Fruit fly (Drosophila melanogaster) whole organism, prepupa: ENCODE results near the gene Ntl.

Experiments
- Blimp-1 ChIP-seq: fragments of 200-800 bp; sonication (Bioruptor generic); optimal IDR thresholded peaks from 3 replicates; lab custom pipeline; 2017; ENCODE audit warnings: missing biosample characterization, missing genetic modification characterization, mild to moderate bottlenecking, moderate library complexity, missing genetic modification reagents
- CG10631 ChIP-seq: fragments of 200-800 bp; sonication (Bioruptor generic); optimal IDR thresholded peaks from 2 replicates; lab custom pipeline; 2016; ENCODE audit warnings: missing biosample characterization, missing genetic modification characterization
- CG10669 ChIP-seq: fragments of 200-800 bp; sonication (Bioruptor generic); optimal IDR thresholded peaks from 3 replicates; lab custom pipeline; 2018; ENCODE audit warnings: missing biosample characterization, mild to moderate bottlenecking, missing genetic modification characterization, moderate library complexity
- CG11294 ChIP-seq: fragments of 200-800 bp; sonication (Bioruptor generic); IDR thresholded peaks from 2 replicates; pipeline ENCODE4 v1.3.6; 2022; ENCODE audit warnings: missing biosample characterization, missing genetic modification characterization
- CG11762 ChIP-seq: fragments of 200-800 bp; sonication (Bioruptor generic); optimal IDR thresholded peaks from 3 replicates; lab custom pipeline; 2016; ENCODE audit warnings: missing biosample characterization, missing genetic modification characterization; ENCODE audit not compliant: insufficient read depth
- CG11902 ChIP-seq: fragments of 200-800 bp; sonication (Bioruptor generic); optimal IDR thresholded peaks from 3 replicates; lab custom pipeline; 2016; ENCODE audit warnings: missing biosample characterization, missing genetic modification characterization
- CG1621 ChIP-seq: fragments of 200-800 bp; sonication (Bioruptor generic); optimal IDR thresholded peaks from 3 replicates; lab custom pipeline; 2018; ENCODE audit warnings: missing biosample characterization, mild to moderate bottlenecking, missing genetic modification characterization
- CG16779 ChIP-seq: fragments of 200-800 bp; sonication (Bioruptor generic); optimal IDR thresholded peaks from 3 replicates; lab custom pipeline; 2017; ENCODE audit warnings: missing biosample characterization, mild to moderate bottlenecking, missing genetic modification characterization
- CG31627 ChIP-seq: fragments of 200-800 bp; sonication (Bioruptor generic); optimal IDR thresholded peaks from 3 replicates; lab custom pipeline; 2016; ENCODE audit warnings: missing biosample characterization, missing genetic modification characterization
- CG32006 ChIP-seq: fragments of 200-800 bp; sonication (Bioruptor generic); optimal IDR thresholded peaks from 3 replicates; lab custom pipeline; 2017; ENCODE audit warnings: missing biosample characterization, mild to moderate bottlenecking, missing genetic modification characterization
- CG34406 ChIP-seq: fragments of 200-800 bp; sonication (Bioruptor generic); optimal IDR thresholded peaks from 3 replicates; lab custom pipeline; 2016; ENCODE audit warnings: missing biosample characterization, missing genetic modification characterization
- CG3919 ChIP-seq: fragments of 200-800 bp; sonication (Bioruptor generic); optimal IDR thresholded peaks from 3 replicates; lab custom pipeline; 2016; ENCODE audit warnings: missing biosample characterization, missing genetic modification characterization
- CG4318 ChIP-seq: fragments of 200-800 bp; sonication (Bioruptor generic); optimal IDR thresholded peaks from 3 replicates; lab custom pipeline; 2017; ENCODE audit warnings: missing biosample characterization, mild to moderate bottlenecking, missing genetic modification characterization
- CG6276 ChIP-seq: fragments of 200-800 bp; sonication (Bioruptor generic); optimal IDR thresholded peaks from 2 replicates; lab custom pipeline; 2017; ENCODE audit warnings: missing biosample characterization, mild to moderate bottlenecking, missing genetic modification characterization
- CG6808 ChIP-seq: fragments of 200-800 bp; sonication (Bioruptor generic); optimal IDR thresholded peaks from 3 replicates; lab custom pipeline; 2017; ENCODE audit warnings: missing biosample characterization, missing genetic modification characterization, mild to moderate bottlenecking, moderate library complexity, missing genetic modification reagents
- CG6854 ChIP-seq: fragments of 200-800 bp; sonication (Bioruptor generic); optimal IDR thresholded peaks from 2 replicates; lab custom pipeline; 2017; ENCODE audit warnings: missing biosample characterization, mild to moderate bottlenecking, missing genetic modification characterization
- CG8119 ChIP-seq: fragments of 200-800 bp; sonication (Bioruptor generic); IDR thresholded peaks from 3 replicates; pipeline ENCODE4 v1.3.6; 2022; ENCODE audit warnings: missing biosample characterization, missing genetic modification characterization
- CG8319 ChIP-seq: fragments of 200-800 bp; sonication (Bioruptor generic); optimal IDR thresholded peaks from 3 replicates; lab custom pipeline; 2016; ENCODE audit warnings: missing biosample characterization, missing genetic modification characterization
- CG9139 ChIP-seq: fragments of 200-800 bp; sonication (Bioruptor generic); optimal IDR thresholded peaks from 3 replicates; lab custom pipeline; 2017; ENCODE audit warnings: missing biosample characterization, mild to moderate bottlenecking, missing genetic modification characterization
- Eip75B ChIP-seq: fragments of 200-800 bp; sonication (Bioruptor generic); optimal IDR thresholded peaks from 3 replicates; lab custom pipeline; 2016; ENCODE audit warnings: missing biosample characterization, missing genetic modification characterization
- Eip78C ChIP-seq: fragments of 200-800 bp; sonication (Bioruptor generic); peaks from one replicate; lab custom pipeline; 2016; ENCODE audit warnings: missing biosample characterization, missing genetic modification characterization
- Eip93F ChIP-seq: fragments of 200-800 bp; sonication (Bioruptor generic); optimal IDR thresholded peaks from 2 replicates; lab custom pipeline; 2016; ENCODE audit warnings: missing biosample characterization, mild to moderate bottlenecking, missing genetic modification characterization
- Ets21C ChIP-seq: fragments of 200-800 bp; sonication (Bioruptor generic); optimal IDR thresholded peaks from 3 replicates; lab custom pipeline; 2016; ENCODE audit warnings: missing biosample characterization, missing genetic modification characterization
- Gug ChIP-seq: fragments of 200-800 bp; sonication (Bioruptor generic); IDR thresholded peaks from 2 replicates; pipeline ENCODE4 v1.3.6; 2022; ENCODE audit warnings: missing biosample characterization, missing genetic modification characterization
- Hr38 ChIP-seq: sonication (Bioruptor generic); optimal IDR thresholded peaks from 2 replicates; lab custom pipeline; 2016; ENCODE audit warnings: missing biosample characterization, missing genetic modification characterization
- Hr39 ChIP-seq: fragments of 200-800 bp; sonication (Bioruptor generic); optimal IDR thresholded peaks from 2 replicates; lab custom pipeline; 2016; ENCODE audit warnings: missing biosample characterization, missing genetic modification characterization
- Hr4 ChIP-seq: fragments of 200-800 bp; sonication (Bioruptor generic); optimal IDR thresholded peaks from 3 replicates; lab custom pipeline; 2016; ENCODE audit warnings: missing biosample characterization, missing genetic modification characterization
- Lpt ChIP-seq: fragments of 200-800 bp; sonication (Bioruptor generic); optimal IDR thresholded peaks from 3 replicates; lab custom pipeline; 2016; ENCODE audit warnings: missing biosample characterization, missing genetic modification characterization
- Met ChIP-seq: fragments of 200-800 bp; sonication (Bioruptor generic); optimal IDR thresholded peaks from 3 replicates; lab custom pipeline; 2016; ENCODE audit warnings: missing biosample characterization, missing genetic modification characterization
- OdsH ChIP-seq: fragments of 200-800 bp; sonication (Bioruptor generic); optimal IDR thresholded peaks from 3 replicates; lab custom pipeline; 2016; ENCODE audit warnings: missing biosample characterization, missing genetic modification characterization
- Smox ChIP-seq: fragments of 200-800 bp; sonication (Bioruptor generic); optimal IDR thresholded peaks from 3 replicates; lab custom pipeline; 2016; ENCODE audit warnings: missing biosample characterization, missing genetic modification characterization
- acj6 ChIP-seq: fragments of 200-800 bp; sonication (Bioruptor generic); optimal IDR thresholded peaks from 3 replicates; lab custom pipeline; 2016; ENCODE audit warnings: missing biosample characterization, missing genetic modification characterization
- cyc ChIP-seq: fragments of 200-800 bp; sonication (Bioruptor generic); optimal IDR thresholded peaks from 3 replicates; lab custom pipeline; 2016; ENCODE audit warnings: missing biosample characterization, missing genetic modification characterization
- dac ChIP-seq: fragments of 200-800 bp; sonication (Bioruptor generic); optimal IDR thresholded peaks from 2 replicates; lab custom pipeline; 2017; ENCODE audit warnings: missing biosample characterization, mild to moderate bottlenecking, missing genetic modification characterization
- dsx ChIP-seq: fragments of 200-800 bp; optimal IDR thresholded peaks from 3 replicates; lab custom pipeline; 2019; ENCODE audit warnings: missing biosample characterization, mild to moderate bottlenecking, missing genetic modification characterization, moderate library complexity; ENCODE audit not compliant: poor library complexity, severe bottlenecking
- eg ChIP-seq: fragments of 200-800 bp; sonication (Bioruptor generic); IDR thresholded peaks from 3 replicates; pipeline ENCODE4 v1.3.6; 2022; ENCODE audit warnings: missing biosample characterization, missing genetic modification characterization
- esn ChIP-seq: fragments of 200-800 bp; sonication (Bioruptor generic); optimal IDR thresholded peaks from 2 replicates; lab custom pipeline; 2016; ENCODE audit warnings: missing biosample characterization, mild to moderate bottlenecking, missing genetic modification characterization, moderate library complexity
- fd59A ChIP-seq: fragments of 200-800 bp; sonication (Bioruptor generic); optimal IDR thresholded peaks from 2 replicates; lab custom pipeline; 2017; ENCODE audit warnings: missing biosample characterization, mild to moderate bottlenecking, missing genetic modification characterization, missing genetic modification reagents
- fkh ChIP-seq: fragments of 200-800 bp; sonication (Bioruptor generic); optimal IDR thresholded peaks from 3 replicates; lab custom pipeline; 2017; ENCODE audit warnings: missing biosample characterization, mild to moderate bottlenecking, missing genetic modification characterization, moderate library complexity
- lz ChIP-seq: fragments of 200-800 bp; sonication (Bioruptor generic); optimal IDR thresholded peaks from 3 replicates; lab custom pipeline; 2016; ENCODE audit warnings: missing biosample characterization, missing genetic modification characterization
- net ChIP-seq: fragments of 200-800 bp; sonication (Bioruptor generic); optimal IDR thresholded peaks from 3 replicates; lab custom pipeline; 2016; ENCODE audit warnings: missing biosample characterization, missing genetic modification characterization
- pdm3 ChIP-seq: fragments of 200-800 bp; sonication (Bioruptor generic); optimal IDR thresholded peaks from 3 replicates; lab custom pipeline; 2016; ENCODE audit warnings: missing biosample characterization, missing genetic modification characterization
- salr ChIP-seq, 2 experiments: fragments of 200-800 bp; sonication (Bioruptor generic); optimal IDR thresholded peaks; 3 replicates each; lab custom pipeline; 2016 to 2018; ENCODE audit warnings: missing biosample characterization in 2 of 2, missing genetic modification characterization in 2 of 2, mild to moderate bottlenecking in 1 of 2
- spab ChIP-seq: fragments of 200-800 bp; sonication (Bioruptor generic); optimal IDR thresholded peaks from 2 replicates; lab custom pipeline; 2017; ENCODE audit warnings: missing biosample characterization, mild to moderate bottlenecking, missing genetic modification characterization, missing genetic modification reagents
- ss ChIP-seq, 2 experiments: fragments of 200-800 bp; sonication (Bioruptor generic); optimal IDR thresholded peaks; 2 replicates in 1 of 2; 3 replicates in 1 of 2; lab custom pipeline; 2017 to 2018; ENCODE audit warnings: mild to moderate bottlenecking in 2 of 2, missing biosample characterization in 2 of 2, missing genetic modification characterization in 2 of 2, moderate library complexity in 1 of 2
- svp ChIP-seq: fragments of 200-800 bp; sonication (Bioruptor generic); peaks from one replicate; lab custom pipeline; 2016; ENCODE audit warnings: missing biosample characterization, missing genetic modification characterization
- topi ChIP-seq: fragments of 200-800 bp; sonication (Bioruptor generic); optimal IDR thresholded peaks from 3 replicates; lab custom pipeline; 2016; ENCODE audit warnings: missing biosample characterization, missing genetic modification characterization
- vri ChIP-seq: fragments of 200-800 bp; sonication (Bioruptor generic); optimal IDR thresholded peaks from 3 replicates; lab custom pipeline; 2016; ENCODE audit warnings: missing biosample characterization, mild to moderate bottlenecking, missing genetic modification characterization

Gene Ntl

DNA sequence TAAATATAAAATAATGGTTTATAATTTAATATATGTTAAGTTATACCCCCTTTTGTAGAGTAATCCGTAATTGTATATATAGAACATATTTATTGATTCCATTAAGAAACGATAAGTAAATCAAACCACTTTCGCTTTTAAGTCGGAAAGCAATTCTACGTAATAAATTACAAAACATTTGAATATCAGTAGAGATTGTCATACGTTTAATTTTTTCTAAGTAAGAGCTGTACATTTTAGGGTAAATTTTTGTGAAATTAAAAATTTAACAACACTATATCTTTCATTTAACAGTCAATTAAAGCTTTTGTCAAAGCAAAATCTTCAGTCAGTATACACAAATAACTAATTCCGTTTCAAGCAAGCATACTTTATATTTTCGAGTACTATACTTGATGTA, 43.2 kb downstream of the Ntl start, which contains the start of gene CG46025:
Gene CG46025, plus strand, starts transcription at position 301 of the 400 bp plus-strand sequence.
- TF ChIP-seq spab (no peak), CG9139 (GFP tag; lab: Kevin White, UChicago) (no peak), Hr4 (GFP tag; lab: Kevin White, UChicago) (no peak), CG8119 (no peak), CG10631 (GFP tag; lab: Kevin White, UChicago) (no peak), CG6808 (GFP tag; lab: Kevin White, UChicago) (no peak), Eip75B (GFP tag; lab: Kevin White, UChicago) (no peak), CG31627 (GFP tag; lab: Kevin White, UChicago) (no peak), Ets21C (GFP tag; lab: Kevin White, UChicago) (no peak), CG6276 (GFP tag; lab: Kevin White, UChicago) (no peak), Hr39 (no peak), Lpt (GFP tag; lab: Kevin White, UChicago) (no peak), cyc (GFP tag; lab: Kevin White, UChicago) (no peak), acj6 (GFP tag; lab: Kevin White, UChicago) (no peak), salr (GFP tag; optimal IDR thresholded peaks at IDR 0.05; lab: Kevin White, UChicago) (no peak)

DNA sequence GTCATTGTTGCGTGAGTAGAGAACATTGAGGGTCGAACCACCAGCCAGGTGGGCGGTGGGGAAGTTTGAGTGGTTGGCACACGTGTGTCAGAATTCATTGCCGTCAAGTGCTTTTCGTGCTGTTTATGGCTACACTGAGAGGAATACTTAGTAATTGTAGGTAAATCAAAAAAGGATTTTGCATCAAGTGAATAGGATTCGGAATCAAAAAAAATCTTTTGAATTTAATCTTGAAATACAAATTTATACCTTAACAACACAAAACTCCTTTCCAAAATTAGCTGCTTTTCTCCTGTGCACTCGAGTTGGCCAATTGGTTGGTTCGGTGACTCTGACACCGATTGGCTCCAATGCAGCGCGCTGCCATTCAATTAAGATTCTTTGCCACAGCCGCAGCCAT, 43.9 kb downstream of the Ntl start:
- TF ChIP-seq CG34406 (GFP tag; lab: Kevin White, UChicago): no peak
- peak; percentile 5 for TF ChIP-seq dsx (GFP tag; lab: Kevin White, UChicago)
- TF ChIP-seq pdm3 (GFP tag; lab: Kevin White, UChicago): no peak
- TF ChIP-seq ss (GFP tag; optimal IDR thresholded peaks at IDR 0.05; lab: Kevin White, UChicago): peak; percentile 11 to 70
- TF ChIP-seq CG10669 (GFP tag; lab: Kevin White, UChicago): no peak
- TF ChIP-seq spab: no peak
- no peak for TF ChIP-seq CG11762 (GFP tag; lab: Kevin White, UChicago)
- no peak for TF ChIP-seq Smox
- peak; percentile 14 for TF ChIP-seq CG31627 (GFP tag; lab: Kevin White, UChicago)
- no peak for TF ChIP-seq CG6808 (GFP tag; lab: Kevin White, UChicago)
- no peak for TF ChIP-seq esn
- no peak for TF ChIP-seq OdsH (GFP tag; lab: Kevin White, UChicago)
- TF ChIP-seq CG4318 (GFP tag; lab: Kevin White, UChicago): no peak
- TF ChIP-seq CG16779 (tag; lab: Kevin White, UChicago): no peak
- no peak for TF ChIP-seq lz
- TF ChIP-seq CG3919: peak; percentile 26
- TF ChIP-seq salr (GFP tag; optimal IDR thresholded peaks at IDR 0.05; lab: Kevin White, UChicago): no peak
- TF ChIP-seq CG8319 (GFP tag; lab: Kevin White, UChicago): no peak
- TF ChIP-seq CG6276 (GFP tag; lab: Kevin White, UChicago): peak; percentile 23
- no peak for TF ChIP-seq Ets21C (GFP tag; lab: Kevin White, UChicago)
- TF ChIP-seq CG9139 (GFP tag; lab: Kevin White, UChicago): no peak
- peak; percentile 65 for TF ChIP-seq svp (GFP tag; lab: Kevin White, UChicago)
- TF ChIP-seq fkh: no peak
- TF ChIP-seq topi (GFP tag; lab: Kevin White, UChicago): peak; percentile 32
- TF ChIP-seq CG11294 (GFP tag; lab: Robert Waterston, UW): 0 out of 2 replicates have a peak, but pooled peaks have one; percentile 25
- TF ChIP-seq fd59A (GFP tag; lab: Kevin White, UChicago): no peak
- peak; percentile 45 for TF ChIP-seq CG32006
- TF ChIP-seq Eip78C (GFP tag; lab: Kevin White, UChicago): no peak
- TF ChIP-seq Gug (GFP tag; lab: Robert Waterston, UW): no peak
- no peak for TF ChIP-seq CG11902 (GFP tag; lab: Kevin White, UChicago)
- peak; percentile 21 for TF ChIP-seq Met (GFP tag; lab: Kevin White, UChicago)
- TF ChIP-seq CG1621 (tag; lab: Kevin White, UChicago): no peak
- TF ChIP-seq Hr4 (GFP tag; lab: Kevin White, UChicago): peak; percentile 47
- no peak for TF ChIP-seq net
- TF ChIP-seq Blimp-1 (GFP tag; lab: Kevin White, UChicago): no peak
- no peak for TF ChIP-seq dac
- TF ChIP-seq vri (GFP tag; lab: Kevin White, UChicago): no peak
- 0 out of 3 replicates have a peak, but pooled peaks have one; percentile 17 for TF ChIP-seq CG8119
- no peak for TF ChIP-seq CG6854 (GFP tag; lab: Kevin White, UChicago)
- TF ChIP-seq Eip93F (GFP tag; lab: Kevin White, UChicago): no peak
- 0 out of 3 replicates have a peak, but pooled peaks have one; percentile 55 for TF ChIP-seq eg (GFP tag; lab: Robert Waterston, UW)
- TF ChIP-seq Hr38 (GFP tag; lab: Kevin White, UChicago): no peak
- TF ChIP-seq Lpt (GFP tag; lab: Kevin White, UChicago): peak; percentile 19
